Worm (Caenorhabditis elegans) whole organism, L3 larva: ENCODE results near the gene F36F12.7.

Experiments
- nhr-237 ChIP-seq: fragments of 150-350 bp; optimal IDR thresholded peaks from 2 replicates; lab custom pipeline; 2014; ENCODE audit warnings: missing biosample characterization, missing genetic modification characterization
- nhr-28 ChIP-seq: fragments of 150-350 bp; optimal IDR thresholded peaks from 2 replicates; lab custom pipeline; 2014; ENCODE audit warnings: missing biosample characterization, missing genetic modification characterization
- snpc-4 ChIP-seq: fragments of 150-350 bp; optimal IDR thresholded peaks from 2 replicates; lab custom pipeline; 2014; ENCODE audit warnings: missing biosample characterization, missing genetic modification characterization
- ztf-11 ChIP-seq: fragments of 150-350 bp; optimal IDR thresholded peaks from 2 replicates; lab custom pipeline; 2014; ENCODE audit warnings: missing biosample characterization, missing genetic modification characterization

DNA sequence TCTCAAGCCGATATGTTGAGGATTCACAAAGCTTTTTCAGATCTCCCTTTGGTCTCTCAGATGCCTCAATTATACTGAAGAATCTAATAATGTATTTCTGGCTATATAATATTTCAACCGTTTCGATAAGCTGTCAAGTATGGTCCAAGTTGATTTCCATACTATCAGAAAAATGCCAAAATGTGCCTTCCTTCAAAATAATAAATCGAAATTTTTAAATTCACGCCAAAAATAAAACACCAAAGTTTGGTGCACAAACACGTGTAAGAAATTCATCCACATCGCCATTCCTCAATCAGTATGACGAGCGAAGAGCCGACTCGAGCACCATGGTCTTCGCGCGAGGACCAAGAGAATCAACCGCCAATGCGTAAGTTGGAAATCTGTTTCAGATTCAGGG, 20.4 kb downstream of the F36F12.7 start, which contains the start of gene F22F7.11:
- TF ChIP-seq nhr-28 (tag; lab: Kevin White, UChicago) (no peak), snpc-4 (tag; lab: Kevin White, UChicago) (no peak), nhr-237 (no peak), ztf-11 (tag; lab: Kevin White, UChicago) (no peak)
